Worm (Caenorhabditis elegans) whole organism, L4 larva: Measurements from ENCODE around the gene F53B1.8.

Experiments
- F49E8.2 ChIP-seq: sonication (generic microtip); optimal IDR thresholded peaks from 2 replicates; lab custom pipeline; 2016; ENCODE audit warnings: missing compliant biosample characterization, mild to moderate bottlenecking, missing genetic modification characterization, borderline replicate concordance
- ceh-82 ChIP-seq: sonication (generic microtip); optimal IDR thresholded peaks from 2 replicates; lab custom pipeline; 2017; ENCODE audit warnings: missing biosample characterization, missing genetic modification characterization
- lin-13 ChIP-seq: fragments of 150-350 bp; optimal IDR thresholded peaks from 2 replicates; lab custom pipeline; 2014; ENCODE audit warnings: missing biosample characterization, missing genetic modification reagents, missing genetic modification characterization
- lin-39 ChIP-seq: fragments of 150-350 bp; optimal IDR thresholded peaks from 2 replicates; lab custom pipeline; 2014; ENCODE audit warnings: missing biosample characterization, missing genetic modification reagents, missing genetic modification characterization
- nhr-28 ChIP-seq: fragments of 150-350 bp; optimal IDR thresholded peaks from 2 replicates; lab custom pipeline; 2014; ENCODE audit warnings: missing biosample characterization, missing genetic modification characterization
- nhr-42 ChIP-seq: fragments of 200-800 bp; sonication (Bioruptor generic); IDR thresholded peaks from 2 replicates; pipeline ENCODE4 v1.3.6; 2022; ENCODE audit warnings: missing genetic modification characterization, missing compliant biosample characterization
- nhr-76 ChIP-seq: fragments of 150-350 bp; optimal IDR thresholded peaks from 2 replicates; lab custom pipeline; 2014; ENCODE audit warnings: missing biosample characterization, missing genetic modification characterization
- nhr-77 ChIP-seq: fragments of 150-350 bp; optimal IDR thresholded peaks from 2 replicates; lab custom pipeline; 2014; ENCODE audit warnings: missing biosample characterization, missing genetic modification characterization
- spr-1 ChIP-seq: sonication (generic microtip); optimal IDR thresholded peaks from 2 replicates; lab custom pipeline; 2016; ENCODE audit warnings: mild to moderate bottlenecking, missing genetic modification characterization, missing compliant biosample characterization

DNA sequence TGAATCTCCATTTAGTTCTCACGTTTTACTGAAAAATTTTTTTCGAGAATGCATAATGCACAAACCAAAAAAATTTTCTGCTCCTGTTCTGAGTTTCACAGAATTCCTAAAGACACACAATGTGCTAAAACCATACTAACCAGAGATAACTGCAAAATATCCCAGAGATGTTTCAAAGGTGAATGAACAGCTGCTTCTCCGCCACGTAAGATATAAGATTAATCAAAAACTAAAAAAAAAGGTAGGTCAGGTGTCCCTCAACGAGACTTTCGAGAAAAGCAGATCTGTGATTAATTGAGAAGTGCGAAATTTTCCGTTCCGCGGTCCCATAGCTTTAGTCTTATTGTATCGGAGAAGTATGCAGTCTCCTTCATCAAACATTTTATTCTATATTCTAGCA, 34.7 kb upstream of the F53B1.8 start, which contains the start of gene F48B9.3:
- TF ChIP-seq ceh-82 (tag; lab: Kevin White, UChicago) (no peak), nhr-28 (tag; lab: Kevin White, UChicago) (no peak), lin-39 (tag; lab: Kevin White, UChicago) (no peak), spr-1 (tag; lab: Kevin White, UChicago) (no peak), lin-13 (GFP tag; lab: Kevin White, UChicago) (no peak), F49E8.2 (tag; lab: Kevin White, UChicago) (no peak), nhr-77 (no peak), nhr-76 (tag; lab: Kevin White, UChicago) (no peak), nhr-42 (GFP tag; lab: Robert Waterston, UW) (no peak)
